Fruit fly (Drosophila melanogaster) whole organism, prepupa: ENCODE results near the gene Cdc23.
A peak's percentile ranks its signal among the peaks of the same experiment; 100 is the strongest.

Source experiments
- CG11294 ChIP-seq: fragments of 200-800 bp; sonication (Bioruptor generic); IDR thresholded peaks from 2 replicates; pipeline ENCODE4 v1.3.6; 2022; ENCODE audit warnings: missing biosample characterization, missing genetic modification characterization
- CG11902 ChIP-seq: fragments of 200-800 bp; sonication (Bioruptor generic); optimal IDR thresholded peaks from 3 replicates; lab custom pipeline; 2016; ENCODE audit warnings: missing biosample characterization, missing genetic modification characterization
- CG1621 ChIP-seq: fragments of 200-800 bp; sonication (Bioruptor generic); optimal IDR thresholded peaks from 3 replicates; lab custom pipeline; 2018; ENCODE audit warnings: missing biosample characterization, mild to moderate bottlenecking, missing genetic modification characterization
- CG16779 ChIP-seq: fragments of 200-800 bp; sonication (Bioruptor generic); optimal IDR thresholded peaks from 3 replicates; lab custom pipeline; 2017; ENCODE audit warnings: missing biosample characterization, mild to moderate bottlenecking, missing genetic modification characterization
- CG31627 ChIP-seq: fragments of 200-800 bp; sonication (Bioruptor generic); optimal IDR thresholded peaks from 3 replicates; lab custom pipeline; 2016; ENCODE audit warnings: missing biosample characterization, missing genetic modification characterization
- CG32006 ChIP-seq: fragments of 200-800 bp; sonication (Bioruptor generic); optimal IDR thresholded peaks from 3 replicates; lab custom pipeline; 2017; ENCODE audit warnings: missing biosample characterization, mild to moderate bottlenecking, missing genetic modification characterization
- CG34406 ChIP-seq: fragments of 200-800 bp; sonication (Bioruptor generic); optimal IDR thresholded peaks from 3 replicates; lab custom pipeline; 2016; ENCODE audit warnings: missing biosample characterization, missing genetic modification characterization
- CG4318 ChIP-seq: fragments of 200-800 bp; sonication (Bioruptor generic); optimal IDR thresholded peaks from 3 replicates; lab custom pipeline; 2017; ENCODE audit warnings: missing biosample characterization, mild to moderate bottlenecking, missing genetic modification characterization
- CG6163 ChIP-seq: fragments of 200-800 bp; sonication (Bioruptor generic); IDR thresholded peaks from 3 replicates; pipeline ENCODE4 v1.3.6; 2022; ENCODE audit warnings: missing biosample characterization, missing genetic modification characterization
- CG6276 ChIP-seq: fragments of 200-800 bp; sonication (Bioruptor generic); optimal IDR thresholded peaks from 2 replicates; lab custom pipeline; 2017; ENCODE audit warnings: missing biosample characterization, mild to moderate bottlenecking, missing genetic modification characterization
- CG6792 ChIP-seq: fragments of 200-800 bp; sonication (Bioruptor generic); optimal IDR thresholded peaks from 3 replicates; lab custom pipeline; 2016; ENCODE audit warnings: missing biosample characterization, missing genetic modification characterization
- CG6854 ChIP-seq: fragments of 200-800 bp; sonication (Bioruptor generic); optimal IDR thresholded peaks from 2 replicates; lab custom pipeline; 2017; ENCODE audit warnings: missing biosample characterization, mild to moderate bottlenecking, missing genetic modification characterization
- CG8119 ChIP-seq: fragments of 200-800 bp; sonication (Bioruptor generic); IDR thresholded peaks from 3 replicates; pipeline ENCODE4 v1.3.6; 2022; ENCODE audit warnings: missing biosample characterization, missing genetic modification characterization
- CG8632 ChIP-seq: fragments of 200-800 bp; sonication (Bioruptor generic); optimal IDR thresholded peaks from 3 replicates; lab custom pipeline; 2016; ENCODE audit warnings: missing biosample characterization, missing genetic modification characterization
- CG9139 ChIP-seq: fragments of 200-800 bp; sonication (Bioruptor generic); optimal IDR thresholded peaks from 3 replicates; lab custom pipeline; 2017; ENCODE audit warnings: missing biosample characterization, mild to moderate bottlenecking, missing genetic modification characterization
- Eip78C ChIP-seq: fragments of 200-800 bp; sonication (Bioruptor generic); peaks from one replicate; lab custom pipeline; 2016; ENCODE audit warnings: missing biosample characterization, missing genetic modification characterization
- Eip93F ChIP-seq: fragments of 200-800 bp; sonication (Bioruptor generic); optimal IDR thresholded peaks from 2 replicates; lab custom pipeline; 2016; ENCODE audit warnings: missing biosample characterization, mild to moderate bottlenecking, missing genetic modification characterization
- Ets21C ChIP-seq: fragments of 200-800 bp; sonication (Bioruptor generic); optimal IDR thresholded peaks from 3 replicates; lab custom pipeline; 2016; ENCODE audit warnings: missing biosample characterization, missing genetic modification characterization
- Ets96B ChIP-seq: fragments of 200-800 bp; optimal IDR thresholded peaks from 2 replicates; lab custom pipeline; 2019; ENCODE audit warnings: missing biosample characterization, mild to moderate bottlenecking, missing genetic modification characterization, moderate library complexity
- Hr39 ChIP-seq: fragments of 200-800 bp; sonication (Bioruptor generic); optimal IDR thresholded peaks from 2 replicates; lab custom pipeline; 2016; ENCODE audit warnings: missing biosample characterization, missing genetic modification characterization
- Hr4 ChIP-seq: fragments of 200-800 bp; sonication (Bioruptor generic); optimal IDR thresholded peaks from 3 replicates; lab custom pipeline; 2016; ENCODE audit warnings: missing biosample characterization, missing genetic modification characterization
- Met ChIP-seq: fragments of 200-800 bp; sonication (Bioruptor generic); optimal IDR thresholded peaks from 3 replicates; lab custom pipeline; 2016; ENCODE audit warnings: missing biosample characterization, missing genetic modification characterization
- OdsH ChIP-seq: fragments of 200-800 bp; sonication (Bioruptor generic); optimal IDR thresholded peaks from 3 replicates; lab custom pipeline; 2016; ENCODE audit warnings: missing biosample characterization, missing genetic modification characterization
- acj6 ChIP-seq: fragments of 200-800 bp; sonication (Bioruptor generic); optimal IDR thresholded peaks from 3 replicates; lab custom pipeline; 2016; ENCODE audit warnings: missing biosample characterization, missing genetic modification characterization
- cyc ChIP-seq: fragments of 200-800 bp; sonication (Bioruptor generic); optimal IDR thresholded peaks from 3 replicates; lab custom pipeline; 2016; ENCODE audit warnings: missing biosample characterization, missing genetic modification characterization
- dsx ChIP-seq: fragments of 200-800 bp; optimal IDR thresholded peaks from 3 replicates; lab custom pipeline; 2019; ENCODE audit warnings: missing biosample characterization, mild to moderate bottlenecking, missing genetic modification characterization, moderate library complexity; ENCODE audit not compliant: poor library complexity, severe bottlenecking
- eg ChIP-seq: fragments of 200-800 bp; sonication (Bioruptor generic); IDR thresholded peaks from 3 replicates; pipeline ENCODE4 v1.3.6; 2022; ENCODE audit warnings: missing biosample characterization, missing genetic modification characterization
- esn ChIP-seq: fragments of 200-800 bp; sonication (Bioruptor generic); optimal IDR thresholded peaks from 2 replicates; lab custom pipeline; 2016; ENCODE audit warnings: missing biosample characterization, mild to moderate bottlenecking, missing genetic modification characterization, moderate library complexity
- fd59A ChIP-seq: fragments of 200-800 bp; sonication (Bioruptor generic); optimal IDR thresholded peaks from 2 replicates; lab custom pipeline; 2017; ENCODE audit warnings: missing biosample characterization, mild to moderate bottlenecking, missing genetic modification characterization, missing genetic modification reagents
- fkh ChIP-seq: fragments of 200-800 bp; sonication (Bioruptor generic); optimal IDR thresholded peaks from 3 replicates; lab custom pipeline; 2017; ENCODE audit warnings: missing biosample characterization, mild to moderate bottlenecking, missing genetic modification characterization, moderate library complexity
- salr ChIP-seq, 2 experiments: fragments of 200-800 bp; sonication (Bioruptor generic); optimal IDR thresholded peaks; 3 replicates each; lab custom pipeline; 2016 to 2018; ENCODE audit warnings: missing biosample characterization in 2 of 2, missing genetic modification characterization in 2 of 2, mild to moderate bottlenecking in 1 of 2
- ss ChIP-seq, 2 experiments: fragments of 200-800 bp; sonication (Bioruptor generic); optimal IDR thresholded peaks; 2 replicates in 1 of 2; 3 replicates in 1 of 2; lab custom pipeline; 2017 to 2018; ENCODE audit warnings: mild to moderate bottlenecking in 2 of 2, missing biosample characterization in 2 of 2, missing genetic modification characterization in 2 of 2, moderate library complexity in 1 of 2
- topi ChIP-seq: fragments of 200-800 bp; sonication (Bioruptor generic); optimal IDR thresholded peaks from 3 replicates; lab custom pipeline; 2016; ENCODE audit warnings: missing biosample characterization, missing genetic modification characterization
- vri ChIP-seq: fragments of 200-800 bp; sonication (Bioruptor generic); optimal IDR thresholded peaks from 3 replicates; lab custom pipeline; 2016; ENCODE audit warnings: missing biosample characterization, mild to moderate bottlenecking, missing genetic modification characterization

The Cdc23 gene

DNA sequence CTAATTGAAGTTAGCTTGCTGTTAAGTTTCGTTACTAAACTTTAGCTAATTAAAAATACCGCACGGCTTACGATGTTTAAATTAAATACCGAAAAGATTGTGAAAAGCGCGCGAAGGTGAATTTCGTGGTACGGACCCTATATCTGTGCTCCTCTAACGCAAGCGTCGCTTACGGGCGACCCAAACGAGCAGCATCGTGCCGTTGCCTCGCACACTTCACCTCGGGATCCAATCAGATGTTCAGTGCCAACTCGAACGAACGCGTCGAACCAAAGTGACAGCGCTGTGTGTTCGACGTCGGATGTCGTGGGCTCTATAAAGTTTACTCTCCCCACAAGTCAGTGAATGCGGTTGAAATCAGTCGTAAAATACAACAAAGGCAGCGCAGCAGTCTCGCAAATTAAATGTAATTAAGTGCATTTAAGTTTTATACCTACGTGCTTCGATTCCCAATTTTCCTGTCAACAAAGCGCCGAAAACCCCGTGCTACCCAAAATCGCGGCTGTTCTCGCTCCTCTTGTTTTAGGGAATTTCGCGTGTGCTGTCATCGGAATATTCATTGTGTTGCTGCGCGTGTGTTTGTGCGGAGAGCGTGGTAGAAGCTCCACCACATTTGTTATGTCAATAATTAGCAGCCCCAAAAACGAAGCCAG, 30.3 kb upstream of the Cdc23 start (continued):
- TF ChIP-seq CG8632 (GFP tag; lab: Kevin White, UChicago): no peak
- TF ChIP-seq Ets21C (GFP tag; lab: Kevin White, UChicago): no peak

DNA sequence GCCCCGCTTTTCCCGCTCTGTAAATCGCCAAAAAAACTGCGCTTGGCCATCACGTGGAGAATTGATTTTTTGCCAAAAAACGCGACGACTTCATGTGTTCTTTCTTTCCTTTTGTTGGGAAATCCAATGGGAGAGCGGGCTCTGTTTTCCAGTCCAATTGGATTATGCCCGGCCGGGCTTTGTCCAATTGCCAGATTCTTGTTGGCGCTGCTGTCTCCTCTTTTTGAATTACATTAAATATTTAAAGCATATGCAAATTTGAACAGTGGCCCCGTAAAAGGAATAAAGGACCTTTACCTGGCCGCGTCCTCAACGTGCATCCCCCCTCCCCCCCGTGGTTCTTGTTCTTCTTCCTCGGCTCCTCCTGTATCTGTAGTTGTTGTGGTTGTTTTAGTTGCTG, 29.7 kb upstream of the Cdc23 start:
- TF ChIP-seq Eip93F (GFP tag; lab: Kevin White, UChicago) (no peak), cyc (no peak), CG11902 (GFP tag; lab: Kevin White, UChicago) (no peak), fd59A (GFP tag; lab: Kevin White, UChicago) (no peak), salr (GFP tag; optimal IDR thresholded peaks at IDR 0.05; lab: Kevin White, UChicago) (no peak), CG32006 (GFP tag; lab: Kevin White, UChicago) (no peak), vri (GFP tag; lab: Kevin White, UChicago) (no peak), CG8119 (GFP tag; lab: Robert Waterston, UW) (no peak), CG1621 (tag; lab: Kevin White, UChicago) (no peak), topi (no peak), esn (GFP tag; lab: Kevin White, UChicago) (no peak), ss (GFP tag; optimal IDR thresholded peaks at IDR 0.05; lab: Kevin White, UChicago) (no peak), CG16779 (tag; lab: Kevin White, UChicago) (no peak), Hr39 (GFP tag; lab: Kevin White, UChicago) (no peak), dsx (GFP tag; lab: Kevin White, UChicago) (no peak), eg (GFP tag; lab: Robert Waterston, UW) (no peak), CG4318 (no peak), CG31627 (GFP tag; lab: Kevin White, UChicago) (no peak), Eip78C (GFP tag; lab: Kevin White, UChicago) (no peak)

DNA sequence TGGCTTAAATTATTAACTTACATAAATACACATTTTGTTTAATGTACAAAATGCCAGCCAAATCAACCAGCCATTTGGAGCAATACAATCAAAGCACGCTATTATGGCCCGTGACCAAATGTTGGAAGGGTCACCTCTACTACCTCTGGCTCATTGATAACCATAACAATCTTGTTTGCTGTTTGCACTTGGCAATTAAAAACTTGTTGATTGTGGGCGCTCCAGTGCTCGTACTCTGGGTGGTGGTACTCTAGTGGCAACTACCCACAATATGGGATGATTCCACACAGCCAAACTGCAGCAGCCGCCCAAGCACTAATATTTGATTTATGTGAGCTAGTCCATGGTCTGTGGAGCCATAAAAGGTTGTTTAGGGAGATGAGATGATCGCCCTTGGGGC, 27.9 kb upstream of the Cdc23 start:
- TF ChIP-seq Eip93F (GFP tag; lab: Kevin White, UChicago) (no peak), fkh (GFP tag; lab: Kevin White, UChicago) (peak; percentile 62)
- TF ChIP-seq, all 60 proteins: peak for 1

- TF ChIP-seq ss (GFP tag; optimal IDR thresholded peaks at IDR 0.05; lab: Kevin White, UChicago): peak in 1 of 2 experiments; percentile 49
- no peak for TF ChIP-seq CG8119 (GFP tag; lab: Robert Waterston, UW)
- no peak for TF ChIP-seq acj6 (GFP tag; lab: Kevin White, UChicago)
- no peak for TF ChIP-seq CG6276 (GFP tag; lab: Kevin White, UChicago)
- TF ChIP-seq topi: no peak
- TF ChIP-seq CG34406: no peak
- TF ChIP-seq CG9139 (GFP tag; lab: Kevin White, UChicago): no peak
- TF ChIP-seq CG6163 (GFP tag; lab: Robert Waterston, UW): 0 out of 3 replicates have a peak, but pooled peaks have one; percentile 27
- no peak for TF ChIP-seq OdsH (GFP tag; lab: Kevin White, UChicago)
- no peak for TF ChIP-seq cyc
- no peak for TF ChIP-seq CG8632 (GFP tag; lab: Kevin White, UChicago)
- TF ChIP-seq CG11294 (GFP tag; lab: Robert Waterston, UW): no peak
- no peak for TF ChIP-seq CG1621 (tag; lab: Kevin White, UChicago)
- TF ChIP-seq fd59A (GFP tag; lab: Kevin White, UChicago): no peak
- TF ChIP-seq fkh (GFP tag; lab: Kevin White, UChicago): peak; percentile 14
- peak; percentile 21; the same call in 1 of the 3 replicates for TF ChIP-seq eg (GFP tag; lab: Robert Waterston, UW)
- TF ChIP-seq Ets96B (tag; lab: Kevin White, UChicago): no peak
- no peak for TF ChIP-seq CG4318
- TF ChIP-seq CG6792: no peak
- TF ChIP-seq vri (GFP tag; lab: Kevin White, UChicago): no peak
- TF ChIP-seq esn (GFP tag; lab: Kevin White, UChicago): no peak
- no peak for TF ChIP-seq Hr4
- no peak for TF ChIP-seq Met (GFP tag; lab: Kevin White, UChicago)
- TF ChIP-seq CG6854: no peak
These were observed 24.4 kb upstream of the Cdc23 start for dm6 chr2L:20434779-20435178.
